Fruit fly (Drosophila melanogaster): ENCODE results near the gene Vajk3.

- TF ChIP-seq CG10348 (GFP tag; IDR thresholded peaks at IDR 0.05) (no peak), fd96Ca (GFP tag; IDR thresholded peaks at IDR 0.05) (no peak), EcR (GFP tag; optimal IDR thresholded peaks at IDR 0.05) (no peak), D1 (tag; optimal IDR thresholded peaks at IDR 0.05) (no peak), CG32121 (GFP tag; IDR thresholded peaks at IDR 0.05) (no peak), CG17806 (tag; optimal IDR thresholded peaks at IDR 0.05) (no peak), CG14655 (GFP tag; optimal IDR thresholded peaks at IDR 0.05) (no peak), CG4496 (GFP tag; IDR thresholded peaks at IDR 0.05) (peak; percentile 75), CG8301 (tag; optimal IDR thresholded peaks at IDR 0.05) (no peak), Snoo (tag; optimal IDR thresholded peaks at IDR 0.05) (no peak)
Observed at dm6 chr2L:13947476-13947875, at the start of gene Vajk3.

All from whole organism, pupa.